Fruit fly (Drosophila melanogaster): Measurements from ENCODE around the gene ND-24L.

Gene ND-24L

DNA sequence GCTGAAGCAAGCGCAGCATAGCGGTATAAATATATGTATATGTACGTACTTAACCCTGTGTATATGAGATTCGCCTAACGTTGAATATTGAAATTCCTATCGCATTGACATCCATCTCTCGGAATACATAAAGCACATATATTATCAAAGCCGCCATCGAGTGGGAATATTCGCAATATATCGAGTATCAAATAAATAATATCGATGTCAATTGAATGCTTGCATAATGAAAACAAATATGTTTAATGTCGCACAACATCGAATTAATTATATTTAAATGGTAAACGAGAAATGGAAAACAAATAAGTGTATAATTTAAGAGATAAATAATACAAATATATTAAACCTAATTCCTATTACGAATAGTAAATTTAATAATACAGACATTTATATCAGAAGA, at the start of gene ND-24L:
Gene ND-24L (minus strand): TSS at position 101 of the 400 bp plus-strand sequence.
- no peak for TF ChIP-seq CG7045 (GFP tag; optimal IDR thresholded peaks at IDR 0.05)
- no peak for TF ChIP-seq kay (GFP tag; ENCODE audit: borderline replicate concordance)
- TF ChIP-seq bab1 (GFP tag; optimal IDR thresholded peaks at IDR 0.05) = no peak
- TF ChIP-seq toe (GFP tag; optimal IDR thresholded peaks at IDR 0.05) = no peak
- no peak for TF ChIP-seq Crg-1 (GFP tag; optimal IDR thresholded peaks at IDR 0.05)
- TF ChIP-seq Hr96 (GFP tag; optimal IDR thresholded peaks at IDR 0.05) = no peak
- TF ChIP-seq CG1620 (GFP tag; optimal IDR thresholded peaks at IDR 0.05) = no peak

DNA sequence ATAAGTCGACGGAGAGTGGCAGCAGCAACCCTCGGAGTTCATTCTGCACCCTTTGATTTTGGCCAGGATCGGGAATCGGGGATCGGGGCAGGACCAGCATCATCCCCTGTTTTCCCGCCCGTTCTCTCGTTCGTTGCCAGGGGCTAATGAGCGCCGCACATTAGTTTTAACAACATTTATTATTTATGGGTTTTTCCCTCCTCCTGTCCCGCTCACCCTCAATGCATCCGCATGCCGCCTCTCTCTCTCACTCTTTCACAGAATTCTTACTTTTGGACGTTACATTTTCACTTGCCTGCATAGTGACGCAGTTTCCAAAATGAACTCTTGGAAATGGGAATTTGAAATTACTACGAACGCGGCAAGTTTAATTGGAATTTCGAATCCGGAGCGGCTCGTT, 46.3 kb upstream of the ND-24L start:
- TF ChIP-seq CG7101 (tag; optimal IDR thresholded peaks at IDR 0.05) (no peak), CG11617 (GFP tag; optimal IDR thresholded peaks at IDR 0.05) (no peak), CG7045 (GFP tag; optimal IDR thresholded peaks at IDR 0.05) (no peak)

DNA sequence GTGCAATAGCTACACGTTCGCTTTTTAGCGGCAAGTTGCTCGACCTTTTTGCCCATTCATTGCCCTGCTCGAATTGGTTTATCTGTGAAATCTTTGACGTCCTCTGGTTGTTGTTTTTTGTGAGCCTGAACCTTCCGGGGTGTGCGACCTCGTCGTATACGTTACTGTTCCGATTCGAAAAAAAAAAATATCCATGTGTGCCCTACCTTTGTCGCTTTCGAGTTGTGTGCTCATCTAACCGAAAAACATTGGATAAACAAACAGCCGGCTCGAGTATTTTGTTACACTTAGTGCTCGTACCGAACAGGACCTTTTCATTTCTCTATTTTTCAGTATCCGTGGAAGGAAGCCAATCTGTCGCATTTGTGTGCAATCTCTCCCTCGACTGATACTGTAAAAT, 43.4 kb upstream of the ND-24L start:
- TF ChIP-seq Clk (GFP tag; optimal IDR thresholded peaks at IDR 0.05) (no peak), cnc (optimal IDR thresholded peaks at IDR 0.05) (no peak), cic (GFP tag; optimal IDR thresholded peaks at IDR 0.05) (no peak), Crg-1 (GFP tag; optimal IDR thresholded peaks at IDR 0.05) (no peak), CG7101 (tag; optimal IDR thresholded peaks at IDR 0.05) (no peak), CG7045 (GFP tag; optimal IDR thresholded peaks at IDR 0.05) (no peak), bab1 (GFP tag; optimal IDR thresholded peaks at IDR 0.05) (no peak), pad (GFP tag; optimal IDR thresholded peaks at IDR 0.05) (no peak), Hr96 (GFP tag; optimal IDR thresholded peaks at IDR 0.05) (no peak)

DNA sequence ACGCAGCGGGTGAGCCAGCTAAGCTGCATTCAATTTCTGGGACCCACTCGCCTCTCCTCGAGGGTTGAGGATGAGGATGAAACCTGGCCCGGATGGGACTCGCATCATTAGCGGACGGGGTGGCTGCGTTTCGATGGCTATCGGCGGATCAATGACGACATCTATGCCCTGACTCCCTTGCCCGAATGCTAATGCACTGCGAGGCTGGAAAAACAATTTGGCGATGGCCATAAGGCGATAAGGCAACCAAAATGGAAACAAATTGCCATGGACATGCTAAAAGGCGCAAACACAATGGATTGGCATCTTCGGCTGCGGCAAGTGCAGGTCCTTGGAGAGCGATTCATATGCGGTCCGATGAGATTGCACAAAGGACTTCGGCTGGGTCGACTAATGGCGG, 42.3 kb upstream of the ND-24L start:
- TF ChIP-seq CG14711 (tag; optimal IDR thresholded peaks at IDR 0.05) = no peak
- TF ChIP-seq Clk (GFP tag; optimal IDR thresholded peaks at IDR 0.05) = no peak
- no peak for TF ChIP-seq CG1620 (GFP tag; optimal IDR thresholded peaks at IDR 0.05)
- no peak for TF ChIP-seq CG33017 (tag; optimal IDR thresholded peaks at IDR 0.05)
- no peak for TF ChIP-seq toe (GFP tag; optimal IDR thresholded peaks at IDR 0.05)
- no peak for TF ChIP-seq cic (GFP tag; optimal IDR thresholded peaks at IDR 0.05)
- TF ChIP-seq tj (GFP tag; optimal IDR thresholded peaks at IDR 0.05) = no peak
- no peak for TF ChIP-seq Hr96 (GFP tag; optimal IDR thresholded peaks at IDR 0.05)
- no peak for TF ChIP-seq cnc (optimal IDR thresholded peaks at IDR 0.05)
- TF ChIP-seq pad (GFP tag; optimal IDR thresholded peaks at IDR 0.05) = no peak
- no peak for TF ChIP-seq CG5204 (GFP tag; optimal IDR thresholded peaks at IDR 0.05)
- TF ChIP-seq CG7101 (tag; optimal IDR thresholded peaks at IDR 0.05) = no peak

DNA sequence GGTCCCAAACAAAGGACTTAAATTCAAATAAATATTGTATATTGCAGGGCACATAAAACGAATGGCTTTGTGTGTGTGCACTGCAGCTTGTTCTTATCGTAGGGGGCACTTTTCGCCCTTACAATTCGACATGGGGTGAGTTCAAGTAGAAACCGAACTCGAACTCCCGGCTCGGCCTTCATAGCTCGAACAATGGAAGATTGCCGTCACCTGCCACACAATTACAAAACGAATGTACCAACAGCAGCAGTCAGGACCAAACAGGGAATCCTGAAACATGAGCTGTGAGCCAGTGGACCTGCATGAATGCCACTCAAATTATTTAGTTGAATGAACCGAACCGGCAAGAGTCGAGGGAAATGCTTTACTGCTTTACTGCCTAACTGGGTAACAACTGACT, 41.3 kb upstream of the ND-24L start:
- TF ChIP-seq CG12768 (GFP tag; optimal IDR thresholded peaks at IDR 0.05) (no peak), cnc (optimal IDR thresholded peaks at IDR 0.05) (no peak), CG5204 (GFP tag; optimal IDR thresholded peaks at IDR 0.05) (no peak), ovo (GFP tag; optimal IDR thresholded peaks at IDR 0.05) (no peak), toe (GFP tag; optimal IDR thresholded peaks at IDR 0.05) (no peak), kay (GFP tag; ENCODE audit: borderline replicate concordance) (no peak), bab1 (GFP tag; optimal IDR thresholded peaks at IDR 0.05) (no peak), CG1620 (GFP tag; optimal IDR thresholded peaks at IDR 0.05) (no peak), tj (GFP tag; optimal IDR thresholded peaks at IDR 0.05) (no peak), Hr96 (GFP tag; optimal IDR thresholded peaks at IDR 0.05) (no peak), CG11617 (GFP tag; optimal IDR thresholded peaks at IDR 0.05) (no peak), Clk (GFP tag; optimal IDR thresholded peaks at IDR 0.05) (no peak)

DNA sequence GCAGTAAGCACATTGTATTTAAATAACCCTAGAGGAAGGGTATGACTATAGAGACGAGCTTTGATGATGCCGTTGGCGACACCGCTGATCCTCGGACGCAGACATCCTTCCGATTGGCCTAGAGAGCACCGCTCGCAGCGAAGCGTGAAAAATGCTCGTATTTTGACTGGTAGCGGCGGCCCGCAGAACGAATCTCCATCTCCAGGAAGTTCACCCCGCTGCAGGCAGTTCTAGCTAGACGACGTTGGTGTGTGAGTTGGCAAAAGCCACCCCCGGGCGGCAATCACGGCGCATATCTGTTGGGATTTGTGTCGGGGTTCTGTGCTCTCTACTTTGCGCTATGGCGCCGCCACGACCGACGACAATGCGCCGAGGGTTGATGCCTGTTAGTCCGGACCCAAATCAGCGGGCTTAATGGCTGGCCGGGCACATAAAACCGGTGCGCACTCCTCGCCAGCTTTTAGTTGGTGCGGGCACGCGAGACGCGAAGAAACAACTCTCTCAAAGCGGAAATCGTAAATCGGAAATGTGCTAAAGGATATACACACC, 38.7 kb upstream of the ND-24L start, which contains the start of gene tap:
Gene tap (plus strand): TSS at position 458 of the 549 bp plus-strand sequence.
- TF ChIP-seq pad (GFP tag; optimal IDR thresholded peaks at IDR 0.05) = no peak
- TF ChIP-seq CG7045 (GFP tag; optimal IDR thresholded peaks at IDR 0.05) = no peak
- TF ChIP-seq cnc (optimal IDR thresholded peaks at IDR 0.05) = no peak
- no peak for TF ChIP-seq CG11617 (GFP tag; optimal IDR thresholded peaks at IDR 0.05)
- no peak for TF ChIP-seq Crg-1 (GFP tag; optimal IDR thresholded peaks at IDR 0.05)
- no peak for TF ChIP-seq Mnt (GFP tag; optimal IDR thresholded peaks at IDR 0.05)
- no peak for TF ChIP-seq toe (GFP tag; optimal IDR thresholded peaks at IDR 0.05)
- no peak for TF ChIP-seq CG7101 (tag; optimal IDR thresholded peaks at IDR 0.05)
- TF ChIP-seq CG5204 (GFP tag; optimal IDR thresholded peaks at IDR 0.05) = no peak
- TF ChIP-seq ovo (GFP tag; optimal IDR thresholded peaks at IDR 0.05) = no peak
- TF ChIP-seq CG12768 (GFP tag; optimal IDR thresholded peaks at IDR 0.05) = no peak
- TF ChIP-seq Clk (GFP tag; optimal IDR thresholded peaks at IDR 0.05) = no peak
- no peak for TF ChIP-seq bab1 (GFP tag; optimal IDR thresholded peaks at IDR 0.05)
- TF ChIP-seq CG1620 (GFP tag; optimal IDR thresholded peaks at IDR 0.05) = no peak
- no peak for TF ChIP-seq Hr96 (GFP tag; optimal IDR thresholded peaks at IDR 0.05)
- TF ChIP-seq tj (GFP tag; optimal IDR thresholded peaks at IDR 0.05) = no peak
- no peak for TF ChIP-seq cic (GFP tag; optimal IDR thresholded peaks at IDR 0.05)

DNA sequence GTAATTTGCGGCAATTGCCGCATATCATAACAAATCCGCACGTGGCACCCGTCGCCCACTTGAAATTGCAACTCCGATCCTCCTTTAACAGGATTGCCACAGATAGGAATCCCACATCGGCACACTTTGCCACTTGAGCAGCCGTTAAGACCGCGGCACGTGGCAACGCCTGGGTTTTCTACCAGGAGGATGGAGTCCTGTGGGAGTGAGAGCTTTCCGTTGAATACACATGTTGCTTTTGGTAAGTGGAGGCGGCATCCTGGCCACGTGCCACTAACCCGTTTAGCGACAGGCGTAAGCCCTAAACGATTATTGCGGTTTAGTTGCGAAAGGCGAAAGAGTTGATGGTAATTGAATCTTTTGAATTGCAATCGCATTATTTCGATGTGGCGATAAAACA, 37.9 kb upstream of the ND-24L start:
- TF ChIP-seq pad (GFP tag; optimal IDR thresholded peaks at IDR 0.05) (no peak), Crg-1 (GFP tag; optimal IDR thresholded peaks at IDR 0.05) (no peak), kay (GFP tag; ENCODE audit: borderline replicate concordance) (no peak), Mnt (GFP tag; optimal IDR thresholded peaks at IDR 0.05) (no peak), CG7101 (tag; optimal IDR thresholded peaks at IDR 0.05) (no peak), bab1 (GFP tag; optimal IDR thresholded peaks at IDR 0.05) (no peak), CG33017 (tag; optimal IDR thresholded peaks at IDR 0.05) (no peak), CG11617 (GFP tag; optimal IDR thresholded peaks at IDR 0.05) (no peak), CG12768 (GFP tag; optimal IDR thresholded peaks at IDR 0.05) (no peak), CG1620 (GFP tag; optimal IDR thresholded peaks at IDR 0.05) (no peak), ovo (GFP tag; optimal IDR thresholded peaks at IDR 0.05) (no peak), tj (GFP tag; optimal IDR thresholded peaks at IDR 0.05) (no peak), Clk (GFP tag; optimal IDR thresholded peaks at IDR 0.05) (no peak), CG5204 (GFP tag; optimal IDR thresholded peaks at IDR 0.05) (no peak), toe (GFP tag; optimal IDR thresholded peaks at IDR 0.05) (no peak), CG14711 (tag; optimal IDR thresholded peaks at IDR 0.05) (no peak), CG7045 (GFP tag; optimal IDR thresholded peaks at IDR 0.05) (no peak), cnc (optimal IDR thresholded peaks at IDR 0.05) (no peak)

Data from whole organism, adult.